Worm (Caenorhabditis elegans) whole organism, young adult: ENCODE data around the gene dhs-21.

Experiments used
- B0019.2 ChIP-seq: fragments of 200-800 bp; sonication (Bioruptor generic); conservative IDR thresholded peaks from 2 replicates; pipeline ENCODE4 v1.3.6; 2022; ENCODE audit warnings: missing genetic modification reagents, missing genetic modification characterization, missing compliant biosample characterization
- C06A6.2 ChIP-seq: fragments of 200-800 bp; sonication (Bioruptor generic); conservative IDR thresholded peaks from 2 replicates; pipeline ENCODE4 v1.3.6; 2022; ENCODE audit warnings: missing genetic modification characterization, missing compliant biosample characterization
- C17E4.6 ChIP-seq: fragments of 200-800 bp; sonication (Bioruptor generic); IDR thresholded peaks from 2 replicates; pipeline ENCODE4 v1.3.6; 2022; ENCODE audit warnings: missing genetic modification reagents, missing genetic modification characterization, missing compliant biosample characterization
- D2030.7 ChIP-seq: fragments of 200-800 bp; sonication (Bioruptor generic); IDR thresholded peaks from 2 replicates; pipeline ENCODE4 v1.3.6; 2022; ENCODE audit warnings: missing genetic modification reagents, missing genetic modification characterization, missing compliant biosample characterization
- F23B12.7 ChIP-seq: sonication (generic microtip); optimal IDR thresholded peaks from 2 replicates; lab custom pipeline; 2017; ENCODE audit warnings: missing genetic modification characterization, mild to moderate bottlenecking, missing compliant biosample characterization, antibody characterized with exemption, moderate library complexity; ENCODE audit not compliant: insufficient read depth
- F33H1.4 ChIP-seq: fragments of 200-800 bp; sonication (Bioruptor generic); IDR thresholded peaks from 2 replicates; pipeline ENCODE4 v1.3.6; 2022; ENCODE audit warnings: missing genetic modification reagents, missing genetic modification characterization, missing compliant biosample characterization
- F52B5.7 ChIP-seq: sonication (generic microtip); optimal IDR thresholded peaks from 2 replicates; lab custom pipeline; 2016; ENCODE audit warnings: mild to moderate bottlenecking, missing genetic modification characterization, missing compliant biosample characterization
- T26A5.8 ChIP-seq: sonication (generic microtip); optimal IDR thresholded peaks from 2 replicates; lab custom pipeline; 2016; ENCODE audit warnings: missing genetic modification characterization, missing compliant biosample characterization
- Y56A3A.18 ChIP-seq: fragments of 200-800 bp; sonication (Bioruptor generic); IDR thresholded peaks from 2 replicates; pipeline ENCODE4 v1.3.6; 2022; ENCODE audit warnings: missing genetic modification reagents, missing genetic modification characterization, missing compliant biosample characterization
- Y67H2A.10 ChIP-seq: fragments of 200-800 bp; sonication (Bioruptor generic); conservative IDR thresholded peaks from 2 replicates; pipeline ENCODE4 v1.3.6; 2022; ENCODE audit warnings: missing genetic modification reagents, missing genetic modification characterization, missing compliant biosample characterization
- ZK185.1 ChIP-seq: sonication (generic microtip); optimal IDR thresholded peaks from 2 replicates; lab custom pipeline; 2016; ENCODE audit warnings: mild to moderate bottlenecking, missing genetic modification characterization, missing compliant biosample characterization; ENCODE audit not compliant: poor library complexity, severe bottlenecking
- ama-1 ChIP-seq, 3 experiments: fragments of 150-350 bp in 1 of 3; sonication (generic microtip) in 2 of 3; optimal IDR thresholded peaks; 2 replicates each; lab custom pipeline; 2014 to 2018; ENCODE audit warnings: missing biosample characterization in 2 of 3, missing genetic modification characterization in 2 of 3, missing genetic modification reagents in 2 of 3
- attf-6 ChIP-seq: fragments of 200-800 bp; sonication (Bioruptor generic); IDR thresholded peaks from 2 replicates; pipeline ENCODE4 v1.3.6; 2022; ENCODE audit warnings: missing genetic modification reagents, missing genetic modification characterization, missing compliant biosample characterization
- bed-1 ChIP-seq: fragments of 200-800 bp; sonication (Bioruptor generic); IDR thresholded peaks from 2 replicates; pipeline ENCODE4 v1.3.6; 2022; ENCODE audit warnings: missing genetic modification reagents, missing genetic modification characterization, missing compliant biosample characterization
- cebp-2 ChIP-seq: fragments of 200-800 bp; sonication (Bioruptor generic); IDR thresholded peaks from 2 replicates; pipeline ENCODE4 v1.3.6; 2022; ENCODE audit warnings: missing genetic modification characterization, missing compliant biosample characterization
- ceh-100 ChIP-seq: fragments of 200-800 bp; sonication (Bioruptor generic); IDR thresholded peaks from 2 replicates; pipeline ENCODE4 v1.3.6; 2022; ENCODE audit warnings: missing genetic modification reagents, missing genetic modification characterization, missing compliant biosample characterization
- ceh-40 ChIP-seq: fragments of 200-800 bp; sonication (Bioruptor generic); IDR thresholded peaks from 2 replicates; pipeline ENCODE4 v1.3.6; 2022; ENCODE audit warnings: missing genetic modification characterization, missing compliant biosample characterization
- ceh-91 ChIP-seq: fragments of 200-800 bp; sonication (Bioruptor generic); IDR thresholded peaks from 2 replicates; pipeline ENCODE4 v1.3.6; 2022; ENCODE audit warnings: missing genetic modification reagents, missing genetic modification characterization, missing compliant biosample characterization
- dox-1 ChIP-seq: fragments of 200-800 bp; sonication (Bioruptor generic); IDR thresholded peaks from 2 replicates; pipeline ENCODE4 v1.3.6; 2022; ENCODE audit warnings: missing genetic modification reagents, missing genetic modification characterization, missing compliant biosample characterization
- hsf-1 ChIP-seq: fragments of 200-800 bp; sonication (Bioruptor generic); IDR thresholded peaks from 2 replicates; pipeline ENCODE4 v1.3.6; 2022; ENCODE audit warnings: missing genetic modification reagents, missing genetic modification characterization, missing compliant biosample characterization
- lag-1 ChIP-seq: fragments of 200-800 bp; sonication (Bioruptor generic); IDR thresholded peaks from 2 replicates; pipeline ENCODE4 v1.3.6; 2022; ENCODE audit warnings: missing genetic modification reagents, missing genetic modification characterization, missing compliant biosample characterization
- lin-35 ChIP-seq, 3 experiments: fragments of 150-350 bp in 2 of 3; sonication (generic microtip) in 1 of 3; optimal IDR thresholded peaks; 2 replicates each; lab custom pipeline; 2014 to 2018; ENCODE audit warnings: missing biosample characterization in 3 of 3, missing genetic modification characterization in 3 of 3, missing genetic modification reagents in 3 of 3
- lsl-1 ChIP-seq: fragments of 200-800 bp; sonication (Bioruptor generic); optimal IDR thresholded peaks from 2 replicates; lab custom pipeline; 2018; ENCODE audit warnings: mild to moderate bottlenecking, missing genetic modification characterization, moderate library complexity, missing compliant biosample characterization
- madf-10 ChIP-seq: sonication (generic microtip); optimal IDR thresholded peaks from 2 replicates; lab custom pipeline; 2016; ENCODE audit warnings: mild to moderate bottlenecking, missing genetic modification characterization, missing compliant biosample characterization
- madf-6 ChIP-seq: fragments of 200-800 bp; sonication (Bioruptor generic); IDR thresholded peaks from 2 replicates; pipeline ENCODE4 v1.3.6; 2022; ENCODE audit warnings: missing genetic modification reagents, missing genetic modification characterization, missing compliant biosample characterization
- madf-8 ChIP-seq: fragments of 200-800 bp; sonication (Bioruptor generic); conservative IDR thresholded peaks from 2 replicates; pipeline ENCODE4 v1.3.6; 2022; ENCODE audit warnings: missing genetic modification reagents, missing genetic modification characterization, missing compliant biosample characterization
- mcd-1 ChIP-seq: fragments of 200-800 bp; sonication (Bioruptor generic); IDR thresholded peaks from 2 replicates; pipeline ENCODE4 v1.3.6; 2022; ENCODE audit warnings: missing genetic modification reagents, missing genetic modification characterization, missing compliant biosample characterization
- mxl-1 ChIP-seq: sonication (generic microtip); optimal IDR thresholded peaks from 2 replicates; lab custom pipeline; 2016; ENCODE audit warnings: missing genetic modification characterization, missing compliant biosample characterization
- nfya-2 ChIP-seq: fragments of 200-800 bp; sonication (Bioruptor generic); IDR thresholded peaks from 2 replicates; pipeline ENCODE4 v1.3.6; 2022; ENCODE audit warnings: missing genetic modification reagents, missing genetic modification characterization, missing compliant biosample characterization
- pbrm-1 ChIP-seq: fragments of 200-800 bp; sonication (Bioruptor generic); IDR thresholded peaks from 2 replicates; pipeline ENCODE4 v1.3.6; 2022; ENCODE audit warnings: missing genetic modification reagents, missing genetic modification characterization, missing compliant biosample characterization
- rpc-1 ChIP-seq, 2 experiments: fragments of 150-350 bp in 1 of 2; sonication (generic microtip) in 1 of 2; optimal IDR thresholded peaks; 2 replicates each; lab custom pipeline; 2014 to 2018; ENCODE audit warnings: missing biosample characterization in 1 of 2, missing genetic modification characterization in 1 of 2, missing genetic modification reagents in 1 of 2, missing genotype in 1 of 2
- sdz-38 ChIP-seq: sonication (generic microtip); optimal IDR thresholded peaks from 2 replicates; lab custom pipeline; 2016; ENCODE audit warnings: missing genotype, missing genetic modification characterization, missing compliant biosample characterization
- snpc-1.3 ChIP-seq: sonication (generic microtip); optimal IDR thresholded peaks from 2 replicates; lab custom pipeline; 2017; ENCODE audit warnings: missing genetic modification characterization, mild to moderate bottlenecking, missing compliant biosample characterization, antibody characterized with exemption, moderate library complexity, missing genotype, missing genetic modification reagents; ENCODE audit not compliant: insufficient read depth
- snpc-3.4 ChIP-seq: sonication (generic microtip); optimal IDR thresholded peaks from 2 replicates; lab custom pipeline; 2017; ENCODE audit warnings: missing genetic modification characterization, mild to moderate bottlenecking, missing compliant biosample characterization, antibody characterized with exemption, moderate library complexity, missing genotype, missing genetic modification reagents
- snpc-4 ChIP-seq, 5 experiments: fragments of 150-350 bp in 1 of 5; sonication (generic microtip) in 4 of 5; optimal IDR thresholded peaks; 2 replicates each; lab custom pipeline; 2014 to 2018; ENCODE audit warnings: missing genetic modification characterization in 5 of 5, missing biosample characterization in 3 of 5, antibody characterized with exemption in 2 of 5, mild to moderate bottlenecking in 2 of 5, missing compliant biosample characterization in 2 of 5, missing genotype in 2 of 5, moderate library complexity in 2 of 5, missing genetic modification reagents in 1 of 5
- xnd-1 ChIP-seq: sonication (generic microtip); optimal IDR thresholded peaks from 2 replicates; lab custom pipeline; 2016; ENCODE audit warnings: missing genotype, missing genetic modification reagents, missing genetic modification characterization, missing compliant biosample characterization
- zfh-2 ChIP-seq: fragments of 200-800 bp; sonication (Bioruptor generic); conservative IDR thresholded peaks from 2 replicates; pipeline ENCODE4 v1.3.6; 2022; ENCODE audit warnings: missing genetic modification reagents, missing genetic modification characterization, missing compliant biosample characterization
- ztf-18 ChIP-seq: sonication (generic microtip); optimal IDR thresholded peaks from 2 replicates; lab custom pipeline; 2016; ENCODE audit warnings: missing genotype, mild to moderate bottlenecking, missing genetic modification characterization, missing compliant biosample characterization
- ztf-22 ChIP-seq: fragments of 200-800 bp; sonication (Bioruptor generic); optimal IDR thresholded peaks from 2 replicates; lab custom pipeline; 2018; ENCODE audit warnings: mild to moderate bottlenecking, missing genetic modification characterization, moderate library complexity, missing compliant biosample characterization

dhs-21 gene

DNA sequence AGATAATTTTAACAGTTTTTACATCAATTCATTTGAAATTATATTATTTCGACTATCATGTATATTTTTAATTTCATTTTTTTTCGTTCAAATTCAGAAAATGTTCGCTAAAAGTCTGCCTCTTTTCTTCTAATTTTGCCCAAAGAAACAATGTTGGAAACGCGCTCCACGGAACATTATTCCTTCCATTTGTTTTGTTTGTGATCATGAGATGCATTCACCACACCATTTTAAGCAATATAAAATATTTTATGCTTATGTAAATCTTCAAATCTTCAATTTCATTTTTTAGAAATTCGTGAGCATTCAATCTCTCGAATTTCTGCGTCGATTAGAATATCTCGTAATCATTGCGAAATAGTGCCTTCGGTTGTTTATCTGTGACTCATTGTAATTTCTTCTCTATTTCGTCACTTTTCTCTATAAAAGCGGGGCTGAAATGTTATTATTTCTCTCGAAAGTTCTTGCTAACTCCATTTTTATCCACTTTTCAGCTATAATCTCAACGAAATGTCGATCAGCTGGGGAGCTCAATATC is 36.0 kb downstream of the dhs-21 start, which contains the start of gene istr-1 (continued):
- TF ChIP-seq C06A6.2 (GFP tag; lab: Robert Waterston, UW) (no peak), mcd-1 (GFP tag; lab: Robert Waterston, UW) (0 out of 2 replicates have a peak, but pooled peaks have one; percentile 29), ztf-22 (GFP tag; lab: Kevin White, UChicago) (no peak), attf-6 (GFP tag; lab: Robert Waterston, UW) (no peak), lin-35 (GFP tag; optimal IDR thresholded peaks at IDR 0.05; lab: Kevin White, UChicago) (no peak)

DNA sequence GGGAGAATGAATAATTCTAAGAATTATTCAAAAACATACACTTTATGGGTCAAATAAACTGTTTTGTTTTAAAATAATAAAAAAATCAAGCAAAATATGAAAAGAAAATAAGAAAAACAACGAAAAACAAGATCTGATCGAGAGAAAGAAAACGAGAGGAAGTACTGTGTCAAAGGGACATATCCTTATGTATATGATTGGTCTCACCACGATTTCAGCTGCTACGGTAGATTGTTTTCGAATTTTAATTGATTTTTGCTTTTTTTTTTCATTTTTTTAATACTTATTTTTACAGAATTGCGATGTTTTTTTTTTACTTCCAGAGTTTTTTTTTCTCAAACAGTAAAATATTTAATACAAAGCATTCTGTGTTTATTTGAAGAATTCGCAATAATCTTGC is 36.7 kb downstream of the dhs-21 start:
- TF ChIP-seq snpc-3.4 (tag; lab: Kevin White, UChicago) (peak; percentile 0), snpc-1.3 (tag; lab: Kevin White, UChicago) (peak; percentile 18), ceh-91 (GFP tag; lab: Robert Waterston, UW) (peak; percentile 35; the same call in 1 of the 2 replicates), D2030.7 (GFP tag; lab: Robert Waterston, UW) (peak; percentile 70), madf-8 (GFP tag; lab: Robert Waterston, UW) (peak; percentile 63), dox-1 (GFP tag; lab: Robert Waterston, UW) (peak; percentile 40; the same call in 1 of the 2 replicates), madf-6 (GFP tag; lab: Robert Waterston, UW) (peak; percentile 87), mxl-1 (tag; lab: Kevin White, UChicago) (no peak), C17E4.6 (GFP tag; lab: Robert Waterston, UW) (no peak), lsl-1 (GFP tag; lab: Kevin White, UChicago) (peak; percentile 93), xnd-1 (tag; lab: Kevin White, UChicago) (peak; percentile 75), nfya-2 (GFP tag; lab: Robert Waterston, UW) (no peak), F33H1.4 (peak; percentile 91)
- TF ChIP-seq, all 124 proteins: peak for 10

DNA sequence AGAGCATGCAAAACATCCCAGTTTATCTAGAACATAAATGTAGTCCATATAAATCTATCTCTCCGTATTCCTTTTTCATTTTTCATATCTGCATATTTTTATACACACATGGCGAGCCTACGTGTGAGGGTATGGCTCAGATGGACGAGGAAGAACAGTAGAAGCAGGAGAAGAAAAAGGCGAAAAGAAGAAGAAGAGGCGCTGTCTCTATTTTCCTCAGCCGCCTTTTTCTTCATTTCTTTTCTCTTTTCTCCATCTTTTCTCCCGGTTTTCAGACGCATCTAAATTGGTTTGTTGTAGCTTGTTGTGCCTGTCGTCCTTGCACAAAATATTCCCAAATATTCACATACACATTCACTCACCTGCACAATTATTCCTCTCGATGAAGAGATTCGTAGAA is 37.5 kb downstream of the dhs-21 start, which contains the start of gene K10C8.4:
TSS of gene K10C8.4 (plus strand) at position 301 of the 400 bp plus-strand sequence.
- no peak for TF ChIP-seq sdz-38
- no peak for TF ChIP-seq madf-10
- no peak for TF ChIP-seq ztf-18 (tag; lab: Kevin White, UChicago)
- TF ChIP-seq F23B12.7 (tag; lab: Kevin White, UChicago): no peak
- TF ChIP-seq Y67H2A.10 (GFP tag; lab: Robert Waterston, UW): no peak
- TF ChIP-seq ama-1 (optimal IDR thresholded peaks at IDR 0.05; lab: Kevin White, UChicago): no peak
- TF ChIP-seq ama-1 (GFP tag; optimal IDR thresholded peaks at IDR 0.05; lab: Kevin White, UChicago): no peak
- TF ChIP-seq T26A5.8: no peak

DNA sequence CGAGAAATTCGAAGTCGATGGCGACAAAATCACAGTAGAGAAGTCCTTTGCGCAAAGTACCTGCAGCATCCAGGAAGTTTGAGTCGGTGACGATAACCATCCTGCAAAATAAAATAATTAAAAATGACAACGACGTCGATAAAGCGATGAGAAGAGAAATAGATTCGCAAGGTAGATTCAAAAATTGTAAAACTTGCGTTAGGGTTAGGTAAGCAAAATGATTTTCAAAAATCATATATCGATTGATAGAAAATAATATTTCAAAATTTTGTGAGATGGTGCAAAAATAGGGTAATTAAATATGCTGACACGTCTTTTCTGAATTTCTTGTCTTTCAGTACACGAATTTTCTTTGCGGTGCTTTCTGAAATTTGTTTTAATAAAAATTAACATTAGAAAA is 38.3 kb downstream of the dhs-21 start, which contains the start of gene parn-1:
TSS of gene parn-1 (minus strand) at position 101 of the 400 bp plus-strand sequence.
- TF ChIP-seq lin-35 (GFP tag; optimal IDR thresholded peaks at IDR 0.05; lab: Kevin White, UChicago) (no peak), Y56A3A.18 (GFP tag; lab: Robert Waterston, UW) (no peak), cebp-2 (no peak), pbrm-1 (no peak), hsf-1 (no peak)

DNA sequence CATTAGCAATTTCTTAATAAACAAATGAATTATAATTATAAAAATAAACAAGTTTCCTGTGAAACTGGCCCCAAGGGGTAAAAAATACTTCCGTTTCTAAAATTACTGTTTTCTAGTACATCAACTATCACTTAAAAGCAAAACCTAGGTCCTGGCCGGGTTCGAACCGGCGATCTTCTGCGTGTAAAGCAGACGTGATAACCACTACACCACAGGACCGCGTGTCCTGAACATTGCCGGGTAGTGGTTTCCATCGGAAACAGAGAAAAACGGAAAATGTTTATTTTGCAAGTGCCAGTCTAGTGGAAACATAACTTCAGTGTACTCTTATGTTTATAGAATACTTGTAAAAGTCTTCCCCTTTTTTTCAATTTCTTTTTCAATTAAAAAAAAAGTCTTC is 50.2 kb downstream of the dhs-21 start:
- no peak for TF ChIP-seq zfh-2
- TF ChIP-seq B0019.2: no peak
- TF ChIP-seq snpc-4 (GFP tag; optimal IDR thresholded peaks at IDR 0.05; lab: Kevin White, UChicago): no peak
- TF ChIP-seq snpc-4 (tag; optimal IDR thresholded peaks at IDR 0.05; lab: Kevin White, UChicago): peak in 1 of 4 experiments; percentile 19
- TF ChIP-seq ZK185.1: peak; percentile 18
- peak; percentile 57 for TF ChIP-seq rpc-1 (optimal IDR thresholded peaks at IDR 0.05; lab: Kevin White, UChicago)
- TF ChIP-seq rpc-1 (tag; optimal IDR thresholded peaks at IDR 0.05; lab: Kevin White, UChicago): peak; percentile 81
- TF ChIP-seq ztf-18 (tag; lab: Kevin White, UChicago): peak; percentile 50
- no peak for TF ChIP-seq ceh-100 (GFP tag; lab: Robert Waterston, UW)
- no peak for TF ChIP-seq lag-1 (GFP tag; lab: Robert Waterston, UW)
- no peak for TF ChIP-seq F52B5.7 (tag; lab: Kevin White, UChicago)
- TF ChIP-seq ceh-40 (GFP tag; lab: Robert Waterston, UW): 0 out of 2 replicates have a peak, but pooled peaks have one; percentile 32
- no peak for TF ChIP-seq ztf-22 (GFP tag; lab: Kevin White, UChicago)
- TF ChIP-seq bed-1: no peak
- TF ChIP-seq mxl-1 (tag; lab: Kevin White, UChicago): peak; percentile 29
- TF ChIP-seq mcd-1 (GFP tag; lab: Robert Waterston, UW): no peak
